Worm (Caenorhabditis elegans) whole organism, early embryonic: ENCODE measurements around the gene clec-63.

Experiments used
- B0310.2 ChIP-seq: sonication (generic microtip); optimal IDR thresholded peaks from 2 replicates; lab custom pipeline; 2016; ENCODE audit warnings: mild to moderate bottlenecking, missing genetic modification characterization, missing compliant biosample characterization
- F13C5.2 ChIP-seq: sonication (generic microtip); optimal IDR thresholded peaks from 2 replicates; lab custom pipeline; 2017; ENCODE audit warnings: mild to moderate bottlenecking, missing genetic modification characterization, inconsistent platforms, missing compliant biosample characterization
- aly-1 ChIP-seq: sonication (generic microtip); optimal IDR thresholded peaks from 2 replicates; lab custom pipeline; 2016; ENCODE audit warnings: missing genetic modification characterization, missing compliant biosample characterization
- ama-1 ChIP-seq: fragments of 150-350 bp; optimal IDR thresholded peaks from 2 replicates; lab custom pipeline; 2014
- ceh-13 ChIP-seq: fragments of 200-800 bp; sonication (Bioruptor generic); optimal IDR thresholded peaks from 2 replicates; lab custom pipeline; 2018; ENCODE audit warnings: mild to moderate bottlenecking, missing genetic modification characterization, missing compliant biosample characterization
- ceh-36 ChIP-seq: sonication (generic microtip); optimal IDR thresholded peaks from 2 replicates; lab custom pipeline; 2016; ENCODE audit warnings: missing genetic modification characterization, inconsistent platforms, missing compliant biosample characterization
- ets-7 ChIP-seq: sonication (generic microtip); optimal IDR thresholded peaks from 2 replicates; lab custom pipeline; 2016; ENCODE audit warnings: missing genotype, missing genetic modification characterization, missing compliant biosample characterization
- flt-1 ChIP-seq: fragments of 200-800 bp; sonication (Bioruptor generic); IDR thresholded peaks from 2 replicates; pipeline ENCODE4 v1.3.6; 2022; ENCODE audit warnings: missing genetic modification characterization, missing compliant biosample characterization
- hmbx-1 ChIP-seq: sonication (generic microtip); optimal IDR thresholded peaks from 2 replicates; lab custom pipeline; 2016; ENCODE audit warnings: mild to moderate bottlenecking, missing genetic modification characterization, missing compliant biosample characterization
- hmg-4 ChIP-seq: fragments of 200-800 bp; sonication (Bioruptor generic); optimal IDR thresholded peaks from 2 replicates; lab custom pipeline; 2018; ENCODE audit warnings: mild to moderate bottlenecking, missing genetic modification characterization, missing compliant biosample characterization
- hnd-1 ChIP-seq: sonication (generic microtip); optimal IDR thresholded peaks from 2 replicates; lab custom pipeline; 2016; ENCODE audit warnings: missing genetic modification characterization, missing compliant biosample characterization
- pes-1 ChIP-seq: fragments of 200-800 bp; sonication (Bioruptor generic); IDR thresholded peaks from 2 replicates; pipeline ENCODE4 v1.3.6; 2022; ENCODE audit warnings: missing genetic modification reagents, missing genetic modification characterization, missing compliant biosample characterization
- scrt-1 ChIP-seq: fragments of 200-800 bp; sonication (Bioruptor generic); IDR thresholded peaks from 2 replicates; pipeline ENCODE4 v1.3.6; 2022; ENCODE audit warnings: missing genetic modification characterization, missing compliant biosample characterization
- sea-1 ChIP-seq: fragments of 200-800 bp; sonication (Bioruptor generic); conservative IDR thresholded peaks from 2 replicates; pipeline ENCODE4 v1.3.6; 2022; ENCODE audit warnings: missing genetic modification characterization, missing compliant biosample characterization
- tbx-11 ChIP-seq: fragments of 200-800 bp; sonication (Bioruptor generic); IDR thresholded peaks from 2 replicates; pipeline ENCODE4 v1.3.6; 2022; ENCODE audit warnings: missing genetic modification characterization, missing compliant biosample characterization
- tbx-37 ChIP-seq: fragments of 200-800 bp; sonication (Bioruptor generic); conservative IDR thresholded peaks from 2 replicates; pipeline ENCODE4 v1.3.6; 2022; ENCODE audit warnings: missing genetic modification reagents, missing genetic modification characterization, missing compliant biosample characterization
- tra-4 ChIP-seq: sonication (generic microtip); optimal IDR thresholded peaks from 2 replicates; lab custom pipeline; 2017; ENCODE audit warnings: missing genetic modification characterization, missing compliant biosample characterization

The clec-63 gene

DNA sequence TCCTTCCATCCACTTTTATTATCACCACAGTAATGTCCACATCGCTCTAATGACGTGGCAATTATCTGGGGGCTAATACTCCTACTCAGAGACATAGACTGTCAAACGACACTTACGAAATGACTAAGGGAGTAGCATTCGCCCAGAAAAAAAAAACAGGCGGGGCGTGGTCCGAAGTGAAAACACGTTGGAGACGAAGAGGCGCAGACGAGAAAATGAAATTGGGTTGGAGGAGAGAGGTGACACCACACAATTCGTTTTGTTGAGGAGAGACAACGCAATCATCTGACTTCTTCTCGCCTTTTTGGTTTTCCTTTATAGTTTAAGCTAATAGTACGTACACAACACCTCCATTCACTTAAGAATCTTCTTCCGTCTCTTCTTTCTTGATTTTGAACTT lies 43.7 kb downstream of the clec-63 start:
- TF ChIP-seq scrt-1 (GFP tag; lab: Robert Waterston, UW) (no peak), hnd-1 (tag; lab: Kevin White, UChicago) (no peak), flt-1 (GFP tag; lab: Robert Waterston, UW) (no peak), aly-1 (no peak)

DNA sequence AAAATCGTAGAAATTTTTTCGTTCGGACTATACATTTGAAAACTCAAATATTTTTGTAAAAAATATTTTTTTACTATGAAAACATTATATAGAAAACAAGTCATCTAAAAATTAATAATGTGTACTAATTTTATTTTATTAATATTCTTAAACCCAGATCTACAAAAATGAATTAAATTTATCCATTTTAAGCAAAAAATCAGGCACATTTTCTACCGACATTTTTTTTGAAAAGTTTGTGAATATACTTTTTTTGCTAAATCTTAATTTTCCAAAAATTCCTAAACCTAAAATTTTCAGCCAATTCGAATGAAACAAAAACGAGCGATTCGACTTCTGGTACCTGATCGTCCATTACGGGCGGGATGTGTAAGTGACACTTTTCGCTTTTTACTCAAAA lies 44.4 kb downstream of the clec-63 start, which contains the start of gene arrd-10:
Gene arrd-10, plus strand, starts transcription at position 301 of the 400 bp plus-strand sequence.
- TF ChIP-seq aly-1: no peak

DNA sequence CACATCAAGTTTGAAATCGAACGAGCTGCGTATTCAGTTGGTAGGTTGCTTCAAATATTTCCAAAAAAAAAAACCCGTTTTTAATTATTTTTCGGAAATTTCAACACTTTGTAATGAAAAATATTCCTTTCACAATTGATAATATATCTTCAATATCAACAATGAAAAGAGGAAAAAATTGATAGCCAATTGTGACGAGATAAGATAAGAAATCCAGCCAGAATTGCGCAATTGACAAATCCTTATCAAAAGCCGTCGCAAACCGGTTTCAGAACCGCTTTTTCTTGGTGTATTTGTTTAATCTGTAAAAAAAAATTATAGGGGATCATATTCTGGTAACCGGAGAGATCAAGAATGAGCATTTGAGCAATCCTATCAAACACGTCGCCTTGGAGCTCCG lies 47.1 kb downstream of the clec-63 start:
- TF ChIP-seq hnd-1 (tag; lab: Kevin White, UChicago) (no peak), ceh-36 (tag; lab: Kevin White, UChicago) (no peak), ceh-13 (GFP tag; lab: Kevin White, UChicago) (no peak), B0310.2 (tag; lab: Kevin White, UChicago) (no peak), ama-1 (no peak), flt-1 (GFP tag; lab: Robert Waterston, UW) (no peak), hmg-4 (no peak), aly-1 (no peak), tbx-11 (GFP tag; lab: Robert Waterston, UW) (no peak), tbx-37 (GFP tag; lab: Robert Waterston, UW) (no peak), ets-7 (tag; lab: Kevin White, UChicago) (no peak), pes-1 (GFP tag; lab: Robert Waterston, UW) (no peak), scrt-1 (GFP tag; lab: Robert Waterston, UW) (no peak), hmbx-1 (no peak), tra-4 (no peak), F13C5.2 (tag; lab: Kevin White, UChicago) (no peak), sea-1 (GFP tag; lab: Robert Waterston, UW) (no peak)

DNA sequence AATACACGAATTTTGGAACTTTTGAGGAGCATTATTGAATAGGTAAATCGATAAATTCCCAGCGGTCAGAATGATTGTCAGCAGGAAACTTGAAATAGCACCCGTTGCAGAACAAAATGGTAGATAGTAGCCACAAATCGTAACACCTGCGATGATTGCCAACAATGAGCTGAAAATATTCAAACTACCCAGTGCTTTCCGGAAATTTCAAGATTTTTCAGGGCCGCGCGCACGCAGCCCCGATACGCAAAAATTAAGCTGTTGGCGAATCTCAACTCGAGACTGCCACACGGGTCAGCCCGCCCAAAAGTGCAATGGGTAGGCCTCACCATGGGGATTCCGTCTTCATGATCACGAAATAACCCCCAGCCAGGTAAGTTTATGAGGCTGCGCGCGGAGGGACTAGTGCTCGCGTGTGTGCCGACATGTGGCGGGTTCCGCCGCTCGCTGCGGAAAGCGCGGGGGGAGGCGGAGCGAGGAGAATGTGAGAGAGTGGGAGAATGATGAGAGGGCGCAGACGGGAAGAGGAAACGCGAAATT lies 49.2 kb downstream of the clec-63 start:
- TF ChIP-seq hmbx-1 (peak; percentile 66), pes-1 (GFP tag; lab: Robert Waterston, UW) (peak; percentile 80; the same call in 1 of the 2 replicates), flt-1 (GFP tag; lab: Robert Waterston, UW) (peak; percentile 47; the same call in 1 of the 2 replicates), hmg-4 (peak; percentile 85), ceh-36 (tag; lab: Kevin White, UChicago) (peak; percentile 69), tbx-11 (GFP tag; lab: Robert Waterston, UW) (peak; percentile 58), sea-1 (GFP tag; lab: Robert Waterston, UW) (0 out of 2 replicates have a peak, but pooled peaks have one; percentile 68), tra-4 (peak; percentile 88), tbx-37 (GFP tag; lab: Robert Waterston, UW) (peak; percentile 30; the same call in 1 of the 2 replicates), ceh-13 (GFP tag; lab: Kevin White, UChicago) (peak; percentile 21), F13C5.2 (tag; lab: Kevin White, UChicago) (peak; percentile 82), aly-1 (peak; percentile 56), hnd-1 (tag; lab: Kevin White, UChicago) (no peak), ama-1 (peak; percentile 97), ets-7 (tag; lab: Kevin White, UChicago) (peak; percentile 48), scrt-1 (GFP tag; lab: Robert Waterston, UW) (peak; percentile 36; the same call in 1 of the 2 replicates), B0310.2 (tag; lab: Kevin White, UChicago) (peak; percentile 86)
